Fruit fly (Drosophila melanogaster) whole organism, wandering third instar larva: Measurements from ENCODE around the gene CG13674.

Experiments
- Abd-B ChIP-seq: fragments of >200 bp; optimal IDR thresholded peaks from 2 replicates; lab custom pipeline; 2017; ENCODE audit warnings: missing biosample characterization, missing genetic modification characterization
- Dfd ChIP-seq: fragments of >200 bp; optimal IDR thresholded peaks from 2 replicates; lab custom pipeline; 2017; ENCODE audit warnings: missing biosample characterization, missing genetic modification characterization
- Hr83 ChIP-seq: fragments of 200-300 bp; sonication (Bioruptor generic); optimal IDR thresholded peaks from 2 replicates; lab custom pipeline; 2016; ENCODE audit warnings: missing biosample characterization, mild to moderate bottlenecking, missing genetic modification characterization, moderate library complexity; ENCODE audit not compliant: poor library complexity, severe bottlenecking
- Myc ChIP-seq: fragments of >200 bp; optimal IDR thresholded peaks from 2 replicates; lab custom pipeline; 2017
- br ChIP-seq: fragments of 200-800 bp; sonication (Bioruptor generic); optimal IDR thresholded peaks from 2 replicates; lab custom pipeline; 2016; ENCODE audit warnings: missing biosample characterization, missing genetic modification characterization
- brk ChIP-seq: fragments of 200-800 bp; sonication (Bioruptor generic); optimal IDR thresholded peaks from 2 replicates; lab custom pipeline; 2016; ENCODE audit warnings: missing biosample characterization, mild to moderate bottlenecking, missing genetic modification characterization
- ey ChIP-seq: fragments of 200-800 bp; sonication (Bioruptor generic); optimal IDR thresholded peaks from 2 replicates; lab custom pipeline; 2016; ENCODE audit warnings: missing biosample characterization, missing genetic modification characterization
- foxo ChIP-seq, 2 experiments: fragments of 200-800 bp; sonication (Bioruptor generic); optimal IDR thresholded peaks; 2 replicates in 1 of 2; 3 replicates in 1 of 2; lab custom pipeline; 2016 to 2017; ENCODE audit warnings: missing biosample characterization in 2 of 2, missing genetic modification characterization in 2 of 2
- fru ChIP-seq: fragments of 200-800 bp; sonication (Bioruptor generic); optimal IDR thresholded peaks from 3 replicates; lab custom pipeline; 2016; ENCODE audit warnings: missing biosample characterization, mild to moderate bottlenecking, missing genetic modification characterization
- usp ChIP-seq: fragments of >200 bp; optimal IDR thresholded peaks from 2 replicates; lab custom pipeline; 2017; ENCODE audit warnings: missing biosample characterization, missing genetic modification characterization

DNA sequence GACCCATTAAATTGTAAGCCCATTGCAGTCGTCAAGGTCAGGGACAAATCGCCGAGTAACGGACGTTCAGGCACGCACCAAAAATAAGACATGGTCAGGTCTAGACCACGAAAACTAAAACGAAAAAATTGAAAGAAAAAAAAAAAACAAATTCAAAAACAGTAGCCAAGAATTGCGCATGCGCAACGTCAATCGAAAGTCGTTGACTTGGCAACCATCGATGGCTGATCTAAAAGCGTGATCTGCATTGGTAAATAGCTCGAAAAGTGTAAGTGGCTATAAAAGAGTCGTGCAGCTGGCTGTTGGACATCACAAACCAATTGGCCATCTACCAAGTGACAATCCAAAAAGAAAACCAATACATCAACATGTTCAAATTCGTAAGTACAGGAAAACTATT lies 3.1 kb upstream of the CG13674 start, which contains the start of gene CG13678:
- TF ChIP-seq brk (no peak), fru (GFP tag; lab: Kevin White, UChicago) (no peak), Abd-B (GFP tag; lab: Kevin White, UChicago) (no peak), ey (GFP tag; lab: Kevin White, UChicago) (no peak), usp (GFP tag; lab: Kevin White, UChicago) (no peak), Myc (lab: Kevin White, UChicago) (no peak), Dfd (GFP tag; lab: Kevin White, UChicago) (no peak), Hr83 (GFP tag; lab: Kevin White, UChicago) (no peak), br (GFP tag; lab: Kevin White, UChicago) (no peak), foxo (GFP tag; optimal IDR thresholded peaks at IDR 0.05; lab: Kevin White, UChicago) (no peak)
